Fruit fly (Drosophila melanogaster): ENCODE data around the gene CG42823.

Gene CG42823

dm6 chr3R:17406411-17406810, 1.5 kb upstream of the CG42823 start, which contains the start of the genes CG42824 and CG42798:
Gene CG42824 (minus strand): TSS chr3R:17406511.
Gene CG42798 (plus strand): TSS chr3R:17406678.
- TF ChIP-seq woc (GFP tag; optimal IDR thresholded peaks at IDR 0.05) (no peak), br (GFP tag; optimal IDR thresholded peaks at IDR 0.05) (no peak), jim (GFP tag; optimal IDR thresholded peaks at IDR 0.05) (no peak), Dfd (GFP tag; optimal IDR thresholded peaks at IDR 0.05) (no peak), Dif (GFP tag; optimal IDR thresholded peaks at IDR 0.05; ENCODE audit: partially characterized antibody) (no peak), foxo (GFP tag; optimal IDR thresholded peaks at IDR 0.05) (no peak), psq (GFP tag; optimal IDR thresholded peaks at IDR 0.05) (no peak), brk (GFP tag; optimal IDR thresholded peaks at IDR 0.05) (no peak), Jra (GFP tag; optimal IDR thresholded peaks at IDR 0.05) (no peak), Hnf4 (GFP tag; optimal IDR thresholded peaks at IDR 0.05) (no peak), Rel (GFP tag; optimal IDR thresholded peaks at IDR 0.05) (no peak), Rel (tag; optimal IDR thresholded peaks at IDR 0.05) (no peak), tai (GFP tag; optimal IDR thresholded peaks at IDR 0.05) (no peak), h (GFP tag; optimal IDR thresholded peaks at IDR 0.05) (no peak), Vsx2 (GFP tag; optimal IDR thresholded peaks at IDR 0.05; ENCODE audit: partially characterized antibody) (no peak), Hr78 (GFP tag; optimal IDR thresholded peaks at IDR 0.05) (no peak), CG9705 (GFP tag; optimal IDR thresholded peaks at IDR 0.05) (no peak), N (GFP tag; optimal IDR thresholded peaks at IDR 0.05) (no peak), HLH106 (tag; optimal IDR thresholded peaks at IDR 0.05) (no peak)

- TF ChIP-seq Jra (GFP tag; optimal IDR thresholded peaks at IDR 0.05) = peak; percentile 36
- TF ChIP-seq sv (GFP tag; optimal IDR thresholded peaks at IDR 0.05) = no peak
- peak; percentile 16 for TF ChIP-seq h (GFP tag; optimal IDR thresholded peaks at IDR 0.05)
- TF ChIP-seq Hr83 (GFP tag; optimal IDR thresholded peaks at IDR 0.05; ENCODE audit: poor library complexity, severe bottlenecking) = peak; percentile 77
- TF ChIP-seq OdsH (GFP tag; optimal IDR thresholded peaks at IDR 0.05) = peak; percentile 60
- peak; percentile 2 for TF ChIP-seq fru (GFP tag; optimal IDR thresholded peaks at IDR 0.05)
- no peak for TF ChIP-seq Mio (GFP tag; optimal IDR thresholded peaks at IDR 0.05)
- TF ChIP-seq Dfd (GFP tag; optimal IDR thresholded peaks at IDR 0.05) = no peak
- TF ChIP-seq HLH106 (tag; optimal IDR thresholded peaks at IDR 0.05) = peak; percentile 12
- TF ChIP-seq br (GFP tag; optimal IDR thresholded peaks at IDR 0.05) = peak; percentile 55
- TF ChIP-seq brk (GFP tag; optimal IDR thresholded peaks at IDR 0.05) = peak; percentile 40
- no peak for TF ChIP-seq Dif (GFP tag; optimal IDR thresholded peaks at IDR 0.05; ENCODE audit: partially characterized antibody)
- TF ChIP-seq N (GFP tag; optimal IDR thresholded peaks at IDR 0.05) = no peak
- no peak for TF ChIP-seq pan (optimal IDR thresholded peaks at IDR 0.05)
- TF ChIP-seq rgr (GFP tag; optimal IDR thresholded peaks at IDR 0.05) = peak; percentile 72
- no peak for TF ChIP-seq lola (GFP tag; optimal IDR thresholded peaks at IDR 0.05)
- no peak for TF ChIP-seq GATAd (GFP tag; optimal IDR thresholded peaks at IDR 0.05)
- no peak for TF ChIP-seq ey (GFP tag; optimal IDR thresholded peaks at IDR 0.05)
- peak in 1 of 2 experiments; percentile 5 for TF ChIP-seq foxo (GFP tag; optimal IDR thresholded peaks at IDR 0.05)
- TF ChIP-seq Hnf4 (GFP tag; optimal IDR thresholded peaks at IDR 0.05) = peak; percentile 78
- TF ChIP-seq tai (GFP tag; optimal IDR thresholded peaks at IDR 0.05) = peak; percentile 59
These were observed 754 bp downstream of the CG42823 start for dm6 chr3R:17404155-17404554.

dm6 chr3R:17403618-17404017, 1.3 kb downstream of the CG42823 start, which contains the start of gene CG34280:
Gene CG34280 (minus strand): TSS chr3R:17403718.
- TF ChIP-seq ey (GFP tag; optimal IDR thresholded peaks at IDR 0.05) (no peak), Vsx2 (GFP tag; optimal IDR thresholded peaks at IDR 0.05; ENCODE audit: partially characterized antibody) (peak; percentile 45)

- TF ChIP-seq Hnf4 (GFP tag; optimal IDR thresholded peaks at IDR 0.05) = peak; percentile 11
- TF ChIP-seq fru (GFP tag; optimal IDR thresholded peaks at IDR 0.05) = no peak
- peak; percentile 21 for TF ChIP-seq rgr (GFP tag; optimal IDR thresholded peaks at IDR 0.05)
- TF ChIP-seq h (GFP tag; optimal IDR thresholded peaks at IDR 0.05) = peak; percentile 34
- no peak for TF ChIP-seq jim (GFP tag; optimal IDR thresholded peaks at IDR 0.05)
- no peak for TF ChIP-seq Rel (GFP tag; optimal IDR thresholded peaks at IDR 0.05)
- no peak for TF ChIP-seq Rel (tag; optimal IDR thresholded peaks at IDR 0.05)
- TF ChIP-seq N (GFP tag; optimal IDR thresholded peaks at IDR 0.05) = no peak
- no peak for TF ChIP-seq dmrt93B (GFP tag; optimal IDR thresholded peaks at IDR 0.05)
- TF ChIP-seq brk (GFP tag; optimal IDR thresholded peaks at IDR 0.05) = no peak
- no peak for TF ChIP-seq Sp1 (GFP tag; optimal IDR thresholded peaks at IDR 0.05)
These were observed 1.7 kb downstream of the CG42823 start, which contains the start of gene CG34279 for dm6 chr3R:17403188-17403587. Gene CG34279 (minus strand): TSS chr3R:17403288.

- no peak for TF ChIP-seq CrebA (GFP tag; optimal IDR thresholded peaks at IDR 0.05; ENCODE audit: borderline replicate concordance)
- TF ChIP-seq N (GFP tag; optimal IDR thresholded peaks at IDR 0.05) = no peak
- TF ChIP-seq sv (GFP tag; optimal IDR thresholded peaks at IDR 0.05) = peak; percentile 33
- TF ChIP-seq tai (GFP tag; optimal IDR thresholded peaks at IDR 0.05) = no peak
- TF ChIP-seq dmrt93B (GFP tag; optimal IDR thresholded peaks at IDR 0.05) = peak; percentile 25
- no peak for TF ChIP-seq woc (GFP tag; optimal IDR thresholded peaks at IDR 0.05)
- no peak for TF ChIP-seq Rel (GFP tag; optimal IDR thresholded peaks at IDR 0.05)
- no peak for TF ChIP-seq Rel (tag; optimal IDR thresholded peaks at IDR 0.05)
- peak in 1 of 2 experiments; percentile 57 for TF ChIP-seq foxo (GFP tag; optimal IDR thresholded peaks at IDR 0.05)
- TF ChIP-seq CG9705 (GFP tag; optimal IDR thresholded peaks at IDR 0.05) = no peak
- no peak for TF ChIP-seq Vsx2 (GFP tag; optimal IDR thresholded peaks at IDR 0.05; ENCODE audit: partially characterized antibody)
- TF ChIP-seq usp (GFP tag; optimal IDR thresholded peaks at IDR 0.05) = no peak
- TF ChIP-seq br (GFP tag; optimal IDR thresholded peaks at IDR 0.05) = peak; percentile 48
- TF ChIP-seq psq (GFP tag; optimal IDR thresholded peaks at IDR 0.05) = peak; percentile 26
- no peak for TF ChIP-seq CG32264 (GFP tag; optimal IDR thresholded peaks at IDR 0.05)
- TF ChIP-seq Mio (GFP tag; optimal IDR thresholded peaks at IDR 0.05) = no peak
- TF ChIP-seq Hr78 (GFP tag; optimal IDR thresholded peaks at IDR 0.05) = no peak
- peak; percentile 39 for TF ChIP-seq ey (GFP tag; optimal IDR thresholded peaks at IDR 0.05)
- peak; percentile 54 for TF ChIP-seq rgr (GFP tag; optimal IDR thresholded peaks at IDR 0.05)
- no peak for TF ChIP-seq Hnf4 (GFP tag; optimal IDR thresholded peaks at IDR 0.05)
- peak; percentile 50 for TF ChIP-seq h (GFP tag; optimal IDR thresholded peaks at IDR 0.05)
- no peak for TF ChIP-seq dl (GFP tag; optimal IDR thresholded peaks at IDR 0.05; ENCODE audit: insufficient read depth in 1 of 2, partially characterized antibody in 2 of 2)
- no peak for TF ChIP-seq brk (GFP tag; optimal IDR thresholded peaks at IDR 0.05)
- TF ChIP-seq fru (GFP tag; optimal IDR thresholded peaks at IDR 0.05) = peak; percentile 24
- TF ChIP-seq Hr83 (GFP tag; optimal IDR thresholded peaks at IDR 0.05; ENCODE audit: poor library complexity, severe bottlenecking) = peak; percentile 64
- peak; percentile 35 for TF ChIP-seq OdsH (GFP tag; optimal IDR thresholded peaks at IDR 0.05)
These were observed 2.5 kb downstream of the CG42823 start, which contains the start of gene Sur-8 for dm6 chr3R:17402434-17402833. Gene Sur-8 (minus strand): TSS chr3R:17402515.
